Worm (Caenorhabditis elegans) whole organism, L1 larva: ENCODE data around the gene T28A8.2.
A peak's percentile ranks its signal among the peaks of the same experiment; 100 is the strongest.

ENCODE experiments used
- C34B4.2 ChIP-seq: sonication (generic microtip); optimal IDR thresholded peaks from 2 replicates; lab custom pipeline; 2017; ENCODE audit warnings: mild to moderate bottlenecking, missing genetic modification characterization, missing compliant biosample characterization
- Y116A8C.19 ChIP-seq: sonication (generic microtip); optimal IDR thresholded peaks from 2 replicates; lab custom pipeline; 2016; ENCODE audit warnings: missing compliant biosample characterization, missing genetic modification characterization, borderline replicate concordance
- lin-14 ChIP-seq: fragments of 200-800 bp; sonication (Bioruptor generic); optimal IDR thresholded peaks from 2 replicates; lab custom pipeline; 2018; ENCODE audit warnings: mild to moderate bottlenecking, missing genetic modification characterization, moderate library complexity, missing compliant biosample characterization
- lin-15B ChIP-seq: fragments of 150-350 bp; sonication (generic microtip); optimal IDR thresholded peaks from 3 replicates; lab custom pipeline; 2014; ENCODE audit warnings: missing biosample characterization, missing genetic modification characterization
- lin-39 ChIP-seq: fragments of 150-350 bp; optimal IDR thresholded peaks from 2 replicates; lab custom pipeline; 2014; ENCODE audit warnings: missing biosample characterization, missing genetic modification reagents, missing genetic modification characterization
- mep-1 ChIP-seq: fragments of 150-350 bp; optimal IDR thresholded peaks from 2 replicates; lab custom pipeline; 2014; ENCODE audit warnings: missing biosample characterization, missing genetic modification characterization
- nhr-11 ChIP-seq: fragments of 150-350 bp; optimal IDR thresholded peaks from 2 replicates; lab custom pipeline; 2014; ENCODE audit warnings: missing biosample characterization, missing genetic modification characterization
- nhr-237 ChIP-seq: fragments of 150-350 bp; optimal IDR thresholded peaks from 2 replicates; lab custom pipeline; 2014; ENCODE audit warnings: missing biosample characterization, missing genetic modification characterization
- nhr-77 ChIP-seq: fragments of 150-350 bp; optimal IDR thresholded peaks from 2 replicates; lab custom pipeline; 2014; ENCODE audit warnings: missing biosample characterization, missing genetic modification characterization
- nhr-85 ChIP-seq: sonication (generic microtip); peaks from one replicate; lab custom pipeline; 2016; ENCODE audit warnings: missing genetic modification characterization, inconsistent platforms, missing compliant biosample characterization
- nhr-90 ChIP-seq: sonication (generic microtip); optimal IDR thresholded peaks from 2 replicates; lab custom pipeline; 2016; ENCODE audit warnings: mild to moderate bottlenecking, missing genetic modification characterization, missing compliant biosample characterization; ENCODE audit not compliant: poor library complexity
- snpc-4 ChIP-seq: fragments of 150-350 bp; optimal IDR thresholded peaks from 2 replicates; lab custom pipeline; 2014; ENCODE audit warnings: missing biosample characterization, missing genetic modification characterization

DNA sequence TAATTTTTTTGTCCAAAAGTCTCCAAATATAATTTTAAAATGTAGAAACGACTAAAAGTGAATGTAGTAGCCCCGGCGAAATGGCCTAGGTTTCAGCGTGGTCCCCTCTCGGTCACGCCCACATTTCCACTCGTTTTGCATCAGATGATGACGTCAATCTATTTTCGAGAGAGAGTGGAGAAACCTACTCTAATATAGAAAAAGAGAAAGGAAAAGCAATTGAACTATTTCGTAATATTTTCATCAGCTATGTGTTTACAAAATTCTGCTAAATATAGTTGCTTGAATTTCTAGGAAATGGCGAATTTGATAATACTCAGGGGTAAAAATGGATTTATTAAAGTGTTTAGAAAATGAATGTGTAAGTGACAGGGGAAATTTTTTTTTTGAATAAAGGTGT is 39.7 kb downstream of the T28A8.2 start:
- TF ChIP-seq lin-39 (tag; lab: Kevin White, UChicago) (no peak), lin-15B (tag; lab: Kevin White, UChicago) (no peak), lin-14 (GFP tag; lab: Kevin White, UChicago) (no peak), nhr-77 (no peak), C34B4.2 (no peak), nhr-237 (tag; lab: Kevin White, UChicago) (peak; percentile 22), mep-1 (tag; lab: Kevin White, UChicago) (peak; percentile 50), nhr-85 (tag; lab: Kevin White, UChicago) (no peak), nhr-90 (tag; lab: Kevin White, UChicago) (no peak), snpc-4 (tag; lab: Kevin White, UChicago) (no peak), Y116A8C.19 (tag; lab: Kevin White, UChicago) (no peak), nhr-11 (tag; lab: Kevin White, UChicago) (no peak)
